Fruit fly (Drosophila melanogaster) Kc167 (cell line): ENCODE data around the gene CG17982.

ENCODE experiments used
- Myc ChIP-seq: fragments of >200 bp; optimal IDR thresholded peaks from 2 replicates; lab custom pipeline; 2017; ENCODE audit warnings: missing external identifiers
- Sin3A ChIP-seq: fragments of >200 bp; optimal IDR thresholded peaks from 2 replicates; lab custom pipeline; 2018; ENCODE audit warnings: missing external identifiers
- h ChIP-seq: fragments of >200 bp; optimal IDR thresholded peaks from 3 replicates; lab custom pipeline; 2018; ENCODE audit warnings: missing external identifiers
- insv ChIP-seq: fragments of >200 bp; optimal IDR thresholded peaks from 3 replicates; lab custom pipeline; 2018; ENCODE audit warnings: missing external identifiers
- psq ChIP-seq: fragments of >200 bp; optimal IDR thresholded peaks from 2 replicates; lab custom pipeline; 2017; ENCODE audit warnings: missing external identifiers
- ttk ChIP-seq: sonication (Bioruptor generic); optimal IDR thresholded peaks from 2 replicates; lab custom pipeline; 2017; ENCODE audit warnings: missing external identifiers

DNA sequence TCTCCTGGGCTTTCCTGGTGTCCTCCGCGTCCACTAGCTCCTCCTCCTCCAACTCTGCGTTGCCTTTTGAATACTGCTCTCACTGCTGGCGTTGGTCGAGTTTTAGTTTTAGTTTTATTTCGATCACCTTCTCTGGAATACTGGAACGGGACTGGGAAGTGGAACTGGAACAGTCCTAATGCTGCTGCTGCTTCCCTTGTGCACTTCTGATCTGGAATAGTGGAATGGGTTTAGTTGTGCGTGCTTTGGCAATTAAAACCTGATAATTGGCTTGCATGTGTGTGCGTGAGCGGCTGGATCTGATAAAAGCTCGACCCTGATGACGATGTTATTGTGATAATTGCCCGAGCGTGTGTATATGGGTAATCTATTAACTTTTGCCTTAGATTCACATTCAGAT lies 2.9 kb downstream of the CG17982 start:
- TF ChIP-seq ttk (lab: Kevin White, UChicago) (no peak), h (lab: Kevin White, UChicago) (no peak), psq (lab: Kevin White, UChicago) (no peak), Sin3A (lab: Kevin White, UChicago) (no peak), Myc (lab: Kevin White, UChicago) (no peak), insv (lab: Kevin White, UChicago) (no peak)
